Worm (Caenorhabditis elegans) whole organism, L2 larva: Measurements from ENCODE around the gene sng-1.
"Not testable (repeated sequence)": the region's sequence is repeated elsewhere in the genome, so short reads cannot be mapped to it uniquely, and the experiment has no call there.

ENCODE experiments used
- F13H6.1 ChIP-seq: sonication (generic microtip); optimal IDR thresholded peaks from 2 replicates; lab custom pipeline; 2016; ENCODE audit warnings: missing genetic modification characterization, missing compliant biosample characterization
- R02D3.7 ChIP-seq: fragments of 150-350 bp; optimal IDR thresholded peaks from 2 replicates; lab custom pipeline; 2014; ENCODE audit warnings: missing biosample characterization, missing genetic modification characterization
- ama-1 ChIP-seq: fragments of 150-350 bp; optimal IDR thresholded peaks from 2 replicates; lab custom pipeline; 2018; ENCODE audit warnings: inconsistent platforms
- ceh-82 ChIP-seq: fragments of 150-350 bp; optimal IDR thresholded peaks from 2 replicates; lab custom pipeline; 2014; ENCODE audit warnings: missing biosample characterization, missing genetic modification characterization
- dmd-4 ChIP-seq: sonication (generic microtip); optimal IDR thresholded peaks from 2 replicates; lab custom pipeline; 2017; ENCODE audit warnings: missing biosample characterization, missing genetic modification characterization
- egl-27 ChIP-seq: sonication (generic microtip); optimal IDR thresholded peaks from 3 replicates; lab custom pipeline; 2017; ENCODE audit warnings: missing biosample characterization, missing genetic modification reagents, missing genetic modification characterization
- mbf-1 ChIP-seq: sonication (generic microtip); optimal IDR thresholded peaks from 2 replicates; lab custom pipeline; 2017; ENCODE audit warnings: missing biosample characterization, missing genetic modification characterization
- nhr-12 ChIP-seq: fragments of 150-350 bp; optimal IDR thresholded peaks from 2 replicates; lab custom pipeline; 2014; ENCODE audit warnings: missing biosample characterization, missing genetic modification characterization
- nhr-25 ChIP-seq: fragments of 150-350 bp; sonication (generic microtip); optimal IDR thresholded peaks from 3 replicates; lab custom pipeline; 2014; ENCODE audit warnings: missing biosample characterization, missing genetic modification characterization
- snpc-4 ChIP-seq: fragments of 150-350 bp; optimal IDR thresholded peaks from 2 replicates; lab custom pipeline; 2014; ENCODE audit warnings: missing biosample characterization, missing genetic modification characterization
- unc-62 ChIP-seq: fragments of 150-350 bp; optimal IDR thresholded peaks from 2 replicates; lab custom pipeline; 2014; ENCODE audit warnings: missing biosample characterization, missing genetic modification reagents, missing genetic modification characterization
- ztf-4 ChIP-seq: fragments of 150-350 bp; optimal IDR thresholded peaks from 2 replicates; lab custom pipeline; 2014; ENCODE audit warnings: missing biosample characterization, missing genetic modification characterization

- not testable (repeated sequence) for TF ChIP-seq ztf-4; unc-62; egl-27 (tag; lab: Kevin White, UChicago); ceh-82 (tag; lab: Kevin White, UChicago); dmd-4 (tag; lab: Kevin White, UChicago); nhr-12 (tag; lab: Kevin White, UChicago); mbf-1 (tag; lab: Kevin White, UChicago); F13H6.1; R02D3.7 (tag; lab: Kevin White, UChicago); ama-1 (lab: Kevin White, UChicago); snpc-4 (tag; lab: Kevin White, UChicago); nhr-25
These were observed 37.9 kb downstream of the sng-1 start, which contains the start of gene C56G3.2 for ce11 chrX:7365267-7365666.
